Fruit fly (Drosophila melanogaster) Kc167 (cell line): Measurements from ENCODE around the gene CSN5.

Source experiments
- Myc ChIP-seq: fragments of >200 bp; optimal IDR thresholded peaks from 2 replicates; lab custom pipeline; 2017; ENCODE audit warnings: missing external identifiers
- Sin3A ChIP-seq: fragments of >200 bp; optimal IDR thresholded peaks from 2 replicates; lab custom pipeline; 2018; ENCODE audit warnings: missing external identifiers
- h ChIP-seq: fragments of >200 bp; optimal IDR thresholded peaks from 3 replicates; lab custom pipeline; 2018; ENCODE audit warnings: missing external identifiers
- insv ChIP-seq: fragments of >200 bp; optimal IDR thresholded peaks from 3 replicates; lab custom pipeline; 2018; ENCODE audit warnings: missing external identifiers
- psq ChIP-seq: fragments of >200 bp; optimal IDR thresholded peaks from 2 replicates; lab custom pipeline; 2017; ENCODE audit warnings: missing external identifiers
- ttk ChIP-seq: sonication (Bioruptor generic); optimal IDR thresholded peaks from 2 replicates; lab custom pipeline; 2017; ENCODE audit warnings: missing external identifiers

- TF ChIP-seq psq (no peak), Sin3A (no peak), ttk (lab: Kevin White, UChicago) (no peak), Myc (lab: Kevin White, UChicago) (no peak), insv (no peak), h (no peak)
Measured at dm6 chr3R:16504541-16504940, 34.6 kb downstream of the CSN5 start.
